Fruit fly (Drosophila melanogaster) whole organism, embryonic: Measurements from ENCODE around the gene Mtpalpha.

Experiments used
- Blimp-1 ChIP-seq: fragments of 200-800 bp; sonication (Bioruptor generic); optimal IDR thresholded peaks from 3 replicates; lab custom pipeline; 2018; ENCODE audit warnings: missing biosample characterization, missing genetic modification characterization, mild to moderate bottlenecking, moderate library complexity, missing genetic modification reagents
- CG10147 ChIP-seq: fragments of 200-800 bp; sonication (Bioruptor generic); optimal IDR thresholded peaks from 2 replicates; lab custom pipeline; 2019; ENCODE audit warnings: missing biosample characterization, mild to moderate bottlenecking, missing genetic modification characterization, moderate library complexity
- CG10543 ChIP-seq: fragments of 200-800 bp; sonication (Bioruptor generic); optimal IDR thresholded peaks from 3 replicates; lab custom pipeline; 2017; ENCODE audit warnings: missing biosample characterization, mild to moderate bottlenecking, missing genetic modification characterization, moderate library complexity
- CG10979 ChIP-seq: fragments of 200-800 bp; sonication (Bioruptor generic); optimal IDR thresholded peaks from 2 replicates; lab custom pipeline; 2018; ENCODE audit warnings: missing biosample characterization, mild to moderate bottlenecking, missing genetic modification characterization, moderate library complexity
- CG11560 ChIP-seq: fragments of 200-800 bp; sonication (Bioruptor generic); IDR thresholded peaks from 3 replicates; pipeline ENCODE4 v1.3.6; 2022; ENCODE audit warnings: missing biosample characterization, missing genetic modification characterization
- CG11695 ChIP-seq: fragments of 200-800 bp; sonication (Bioruptor generic); IDR thresholded peaks from 3 replicates; pipeline ENCODE4 v1.3.6; 2022; ENCODE audit warnings: missing biosample characterization, missing genetic modification characterization
- CG11723 ChIP-seq: fragments of 200-800 bp; sonication (Bioruptor generic); optimal IDR thresholded peaks from 2 replicates; lab custom pipeline; 2017; ENCODE audit warnings: missing biosample characterization, mild to moderate bottlenecking, missing genetic modification characterization
- CG12104 ChIP-seq: fragments of 200-800 bp; sonication (Bioruptor generic); optimal IDR thresholded peaks from 3 replicates; lab custom pipeline; 2016; ENCODE audit warnings: missing biosample characterization, missing genetic modification characterization
- CG13624 ChIP-seq: fragments of 200-800 bp; sonication (Bioruptor generic); optimal IDR thresholded peaks from 2 replicates; lab custom pipeline; 2016; ENCODE audit warnings: missing biosample characterization, missing genetic modification characterization
- CG13775 ChIP-seq: fragments of 200-800 bp; sonication (Bioruptor generic); optimal IDR thresholded peaks from 3 replicates; lab custom pipeline; 2017; ENCODE audit warnings: missing biosample characterization, mild to moderate bottlenecking, missing genetic modification characterization
- CG14441 ChIP-seq: fragments of 200-800 bp; sonication (Bioruptor generic); IDR thresholded peaks from 2 replicates; pipeline ENCODE4 v1.3.6; 2022; ENCODE audit warnings: missing biosample characterization, missing genetic modification characterization
- CG17612 ChIP-seq: fragments of 200-800 bp; sonication (Bioruptor generic); IDR thresholded peaks from 2 replicates; pipeline ENCODE4 v1.3.6; 2022; ENCODE audit warnings: missing biosample characterization, missing genetic modification characterization
- CG17829 ChIP-seq: fragments of 200-800 bp; optimal IDR thresholded peaks from 2 replicates; lab custom pipeline; 2019; ENCODE audit warnings: missing biosample characterization, mild to moderate bottlenecking, missing genetic modification characterization, moderate library complexity
- CG2199 ChIP-seq: fragments of 200-800 bp; sonication (Bioruptor generic); IDR thresholded peaks from 3 replicates; pipeline ENCODE4 v1.3.6; 2022; ENCODE audit warnings: missing biosample characterization, missing genetic modification characterization
- CG2712 ChIP-seq: fragments of 200-800 bp; optimal IDR thresholded peaks from 3 replicates; lab custom pipeline; 2019; ENCODE audit warnings: missing biosample characterization, mild to moderate bottlenecking, missing genetic modification characterization, moderate library complexity
- CG30403 ChIP-seq: fragments of 200-800 bp; sonication (Bioruptor generic); optimal IDR thresholded peaks from 3 replicates; lab custom pipeline; 2016; ENCODE audit warnings: missing biosample characterization, missing genetic modification characterization
- CG3281 ChIP-seq: fragments of 200-800 bp; sonication (Bioruptor generic); optimal IDR thresholded peaks from 3 replicates; lab custom pipeline; 2017; ENCODE audit warnings: missing biosample characterization, mild to moderate bottlenecking, missing genetic modification characterization
- CG3995 ChIP-seq: fragments of 200-800 bp; sonication (Bioruptor generic); optimal IDR thresholded peaks from 3 replicates; lab custom pipeline; 2016; ENCODE audit warnings: missing biosample characterization, missing genetic modification characterization
- CG5180 ChIP-seq: fragments of 200-800 bp; sonication (Bioruptor generic); optimal IDR thresholded peaks from 3 replicates; lab custom pipeline; 2017; ENCODE audit warnings: missing biosample characterization, missing genetic modification characterization, mild to moderate bottlenecking, moderate library complexity, missing genetic modification reagents
- CG6854 ChIP-seq: fragments of 200-800 bp; sonication (Bioruptor generic); optimal IDR thresholded peaks from 3 replicates; lab custom pipeline; 2017; ENCODE audit warnings: missing biosample characterization, mild to moderate bottlenecking, missing genetic modification characterization
- CG8089 ChIP-seq: fragments of 200-800 bp; sonication (Bioruptor generic); optimal IDR thresholded peaks from 3 replicates; lab custom pipeline; 2016; ENCODE audit warnings: missing biosample characterization, missing genetic modification characterization
- CG9932 ChIP-seq: fragments of 200-800 bp; sonication (Bioruptor generic); IDR thresholded peaks from 2 replicates; pipeline ENCODE4 v1.3.6; 2022; ENCODE audit warnings: missing biosample characterization, missing genetic modification characterization
- Dek ChIP-seq: fragments of 200-800 bp; sonication (Bioruptor generic); optimal IDR thresholded peaks from 3 replicates; lab custom pipeline; 2019; ENCODE audit warnings: missing biosample characterization, mild to moderate bottlenecking, missing genetic modification characterization, moderate library complexity
- Drgx ChIP-seq: fragments of 200-800 bp; sonication (Bioruptor generic); IDR thresholded peaks from 2 replicates; pipeline ENCODE4 v1.3.6; 2022; ENCODE audit warnings: missing biosample characterization, missing genetic modification characterization
- HHEX ChIP-seq: fragments of 200-800 bp; sonication (Bioruptor generic); optimal IDR thresholded peaks from 3 replicates; lab custom pipeline; 2017; ENCODE audit warnings: missing biosample characterization, mild to moderate bottlenecking, missing genetic modification characterization, missing genetic modification reagents
- HLH3B ChIP-seq: fragments of 200-800 bp; sonication (Bioruptor generic); IDR thresholded peaks from 2 replicates; pipeline ENCODE4 v1.3.6; 2022; ENCODE audit warnings: missing biosample characterization, missing genetic modification characterization
- Hr51 ChIP-seq, 2 experiments: fragments of 200-800 bp; sonication (Bioruptor generic); optimal IDR thresholded peaks; 2 replicates in 1 of 2; 3 replicates in 1 of 2; lab custom pipeline; 2016 to 2018; ENCODE audit warnings: missing biosample characterization in 2 of 2, missing genetic modification characterization in 2 of 2, mild to moderate bottlenecking in 1 of 2, moderate library complexity in 1 of 2
- Ptx1 ChIP-seq: fragments of 200-800 bp; sonication (Bioruptor generic); IDR thresholded peaks from 2 replicates; pipeline ENCODE4 v1.3.6; 2022; ENCODE audit warnings: missing biosample characterization, missing genetic modification characterization
- Sry-β ChIP-seq: fragments of 200-800 bp; sonication (Bioruptor generic); optimal IDR thresholded peaks from 2 replicates; lab custom pipeline; 2018; ENCODE audit warnings: missing biosample characterization, mild to moderate bottlenecking, missing genetic modification characterization, moderate library complexity
- Xbp1 ChIP-seq: fragments of 200-800 bp; sonication (Bioruptor generic); optimal IDR thresholded peaks from 3 replicates; lab custom pipeline; 2016; ENCODE audit warnings: missing biosample characterization, mild to moderate bottlenecking, missing genetic modification characterization
- caup ChIP-seq: fragments of 200-800 bp; sonication (Bioruptor generic); optimal IDR thresholded peaks from 3 replicates; lab custom pipeline; 2017; ENCODE audit warnings: missing biosample characterization, mild to moderate bottlenecking, missing genetic modification characterization, moderate library complexity; ENCODE audit not compliant: severe bottlenecking
- chn ChIP-seq: fragments of 200-800 bp; sonication (Bioruptor generic); optimal IDR thresholded peaks from 2 replicates; lab custom pipeline; 2016; ENCODE audit warnings: missing biosample characterization, missing genetic modification characterization
- crol ChIP-seq: fragments of 200-800 bp; sonication (Bioruptor generic); IDR thresholded peaks from 2 replicates; pipeline ENCODE4 v1.3.6; 2022; ENCODE audit warnings: missing biosample characterization, missing genetic modification characterization
- dan ChIP-seq: fragments of 200-800 bp; sonication (Bioruptor generic); IDR thresholded peaks from 2 replicates; pipeline ENCODE4 v1.3.6; 2022; ENCODE audit warnings: missing biosample characterization, missing genetic modification characterization
- dpn ChIP-seq, 2 experiments: fragments of 200-800 bp; sonication (Bioruptor generic); optimal IDR thresholded peaks; 3 replicates each; lab custom pipeline; 2016; ENCODE audit warnings: missing biosample characterization in 2 of 2, missing genetic modification characterization in 2 of 2
- fd3F ChIP-seq: fragments of 200-800 bp; sonication (Bioruptor generic); optimal IDR thresholded peaks from 2 replicates; lab custom pipeline; 2018; ENCODE audit warnings: missing biosample characterization, mild to moderate bottlenecking, missing genetic modification characterization, moderate library complexity
- gem ChIP-seq: fragments of 200-800 bp; sonication (Bioruptor generic); optimal IDR thresholded peaks from 2 replicates; lab custom pipeline; 2019; ENCODE audit warnings: missing biosample characterization, mild to moderate bottlenecking, missing genetic modification characterization, moderate library complexity
- gro ChIP-seq: fragments of 200-800 bp; sonication (Bioruptor generic); optimal IDR thresholded peaks from 2 replicates; lab custom pipeline; 2016; ENCODE audit warnings: missing biosample characterization, missing genetic modification characterization
- her ChIP-seq: fragments of 200-800 bp; sonication (Bioruptor generic); optimal IDR thresholded peaks from 2 replicates; lab custom pipeline; 2016; ENCODE audit warnings: missing biosample characterization, missing genetic modification characterization
- insv ChIP-seq, 2 experiments: fragments of 200-800 bp; sonication (Bioruptor generic); optimal IDR thresholded peaks; 3 replicates each; lab custom pipeline; 2016 to 2018; ENCODE audit warnings: missing biosample characterization in 2 of 2, missing genetic modification characterization in 2 of 2
- jumu ChIP-seq: fragments of 200-800 bp; sonication (Bioruptor generic); optimal IDR thresholded peaks from 3 replicates; lab custom pipeline; 2016; ENCODE audit warnings: missing biosample characterization, missing genetic modification characterization
- nmo ChIP-seq: fragments of 200-800 bp; sonication (Bioruptor generic); optimal IDR thresholded peaks from 2 replicates; lab custom pipeline; 2018; ENCODE audit warnings: missing biosample characterization, mild to moderate bottlenecking, missing genetic modification characterization, moderate library complexity
- rib ChIP-seq: fragments of 200-800 bp; sonication (Bioruptor generic); IDR thresholded peaks from 2 replicates; pipeline ENCODE4 v1.3.6; 2022; ENCODE audit warnings: missing biosample characterization, missing genetic modification characterization
- seq ChIP-seq: fragments of 200-800 bp; sonication (Bioruptor generic); IDR thresholded peaks from 2 replicates; pipeline ENCODE4 v1.3.6; 2022; ENCODE audit warnings: missing biosample characterization, missing genetic modification characterization
- sisA ChIP-seq: fragments of 200-800 bp; sonication (Bioruptor generic); IDR thresholded peaks from 2 replicates; pipeline ENCODE4 v1.3.6; 2022; ENCODE audit warnings: missing biosample characterization, missing genetic modification characterization
- so ChIP-seq: fragments of 200-800 bp; sonication (Bioruptor generic); IDR thresholded peaks from 3 replicates; pipeline ENCODE4 v1.3.6; 2022; ENCODE audit warnings: missing biosample characterization, missing genetic modification characterization
- sug ChIP-seq: fragments of 200-800 bp; optimal IDR thresholded peaks from 2 replicates; lab custom pipeline; 2019; ENCODE audit warnings: missing biosample characterization, mild to moderate bottlenecking, missing genetic modification characterization, moderate library complexity
- tio ChIP-seq: fragments of 200-800 bp; sonication (Bioruptor generic); optimal IDR thresholded peaks from 2 replicates; lab custom pipeline; 2017; ENCODE audit warnings: missing biosample characterization, missing genetic modification characterization, inconsistent platforms
- unpg ChIP-seq: fragments of 200-800 bp; sonication (Bioruptor generic); optimal IDR thresholded peaks from 3 replicates; lab custom pipeline; 2018; ENCODE audit warnings: missing biosample characterization, mild to moderate bottlenecking, missing genetic modification characterization, moderate library complexity
- zf30C ChIP-seq: fragments of 200-800 bp; sonication (Bioruptor generic); optimal IDR thresholded peaks from 3 replicates; lab custom pipeline; 2018; ENCODE audit warnings: missing biosample characterization, mild to moderate bottlenecking, missing genetic modification characterization

Gene Mtpalpha

dm6 chr2L:9564527-9564926 lies 12.0 kb downstream of the Mtpalpha start (continued):
- peak; percentile 41 for TF ChIP-seq fd3F (GFP tag; lab: Kevin White, UChicago)
- TF ChIP-seq her (GFP tag; lab: Kevin White, UChicago) = no peak
- TF ChIP-seq CG3995 (GFP tag; lab: Kevin White, UChicago) = no peak
- no peak for TF ChIP-seq CG8089 (GFP tag; lab: Kevin White, UChicago)
- peak; percentile 13 for TF ChIP-seq CG13775
- peak; percentile 50 for TF ChIP-seq Blimp-1 (GFP tag; lab: Kevin White, UChicago)
- peak; percentile 52 for TF ChIP-seq CG9932 (GFP tag; lab: Robert Waterston, UW)
- TF ChIP-seq gro (GFP tag; lab: Kevin White, UChicago) = no peak
- peak; percentile 51 for TF ChIP-seq Xbp1 (GFP tag; lab: Kevin White, UChicago)
- peak; percentile 57 for TF ChIP-seq Ptx1 (GFP tag; lab: Robert Waterston, UW)
- TF ChIP-seq CG5180 (GFP tag; lab: Kevin White, UChicago) = peak; percentile 2
- peak; percentile 42 for TF ChIP-seq unpg (GFP tag; lab: Kevin White, UChicago)
- TF ChIP-seq zf30C (GFP tag; lab: Kevin White, UChicago) = no peak
- TF ChIP-seq rib (GFP tag; lab: Robert Waterston, UW) = no peak
- peak; percentile 54 for TF ChIP-seq CG2712 (tag; lab: Kevin White, UChicago)
- TF ChIP-seq CG13624 (GFP tag; lab: Kevin White, UChicago) = no peak
- TF ChIP-seq caup (GFP tag; lab: Kevin White, UChicago) = peak; percentile 0
- TF ChIP-seq CG10979 (tag; lab: Kevin White, UChicago) = peak; percentile 17
- TF ChIP-seq gem (tag; lab: Kevin White, UChicago) = peak; percentile 75
- TF ChIP-seq tio (GFP tag; lab: Kevin White, UChicago) = peak; percentile 16
- TF ChIP-seq sug (tag; lab: Kevin White, UChicago) = peak; percentile 41
- TF ChIP-seq CG10147 (GFP tag; lab: Kevin White, UChicago) = peak; percentile 31
- TF ChIP-seq CG11723 (GFP tag; lab: Kevin White, UChicago) = no peak
- no peak for TF ChIP-seq Sry-β (GFP tag; lab: Kevin White, UChicago)
- TF ChIP-seq CG6854 (GFP tag; lab: Kevin White, UChicago) = peak; percentile 46
- TF ChIP-seq chn (GFP tag; lab: Kevin White, UChicago) = no peak
- TF ChIP-seq jumu (GFP tag; lab: Kevin White, UChicago) = no peak
- no peak for TF ChIP-seq dan (GFP tag; lab: Robert Waterston, UW)
- peak; percentile 72 for TF ChIP-seq Drgx
- TF ChIP-seq HHEX (GFP tag; lab: Kevin White, UChicago) = peak; percentile 42
- TF ChIP-seq HLH3B (GFP tag; lab: Robert Waterston, UW) = peak; percentile 44; the same call in 1 of the 2 replicates
- TF ChIP-seq sisA = 0 out of 2 replicates have a peak, but pooled peaks have one; percentile 35
- TF ChIP-seq nmo = peak; percentile 54
- peak; percentile 51 for TF ChIP-seq CG14441 (GFP tag; lab: Robert Waterston, UW)
- no peak for TF ChIP-seq crol
- TF ChIP-seq CG17612 = no peak
- peak; percentile 16 for TF ChIP-seq CG10543
- peak; percentile 43; the same call in 1 of the 3 replicates for TF ChIP-seq CG11560
- TF ChIP-seq Dek (tag; lab: Kevin White, UChicago) = peak; percentile 46
- TF ChIP-seq CG12104 (GFP tag; lab: Kevin White, UChicago) = peak; percentile 23
- peak; percentile 49; the same call in 1 of the 3 replicates for TF ChIP-seq CG11695
- TF ChIP-seq Hr51 (GFP tag; optimal IDR thresholded peaks at IDR 0.05; lab: Kevin White, UChicago) = peak in 1 of 2 experiments; percentile 74
- TF ChIP-seq CG3281 (GFP tag; lab: Kevin White, UChicago) = peak; percentile 48
- TF ChIP-seq seq (GFP tag; lab: Robert Waterston, UW) = peak; percentile 39; the same call in 1 of the 2 replicates
- peak; percentile 29 for TF ChIP-seq CG17829 (tag; lab: Kevin White, UChicago)
- no peak for TF ChIP-seq CG2199 (GFP tag; lab: Robert Waterston, UW)
- peak in 1 of 2 experiments; percentile 32 for TF ChIP-seq dpn (GFP tag; optimal IDR thresholded peaks at IDR 0.05; lab: Kevin White, UChicago)
- no peak for TF ChIP-seq insv (GFP tag; optimal IDR thresholded peaks at IDR 0.05; lab: Kevin White, UChicago)
- peak; percentile 50 for TF ChIP-seq CG30403 (GFP tag; lab: Kevin White, UChicago)
- 0 out of 3 replicates have a peak, but pooled peaks have one; percentile 29 for TF ChIP-seq so (GFP tag; lab: Robert Waterston, UW)
